Fruit fly (Drosophila melanogaster) whole organism, embryonic: ENCODE data around the gene smal.

Experiments used
- Asciz ChIP-seq: fragments of 200-800 bp; sonication (Bioruptor generic); optimal IDR thresholded peaks from 2 replicates; lab custom pipeline; 2017; ENCODE audit warnings: missing biosample characterization, mild to moderate bottlenecking, missing genetic modification characterization, missing genetic modification reagents
- CG10979 ChIP-seq: fragments of 200-800 bp; sonication (Bioruptor generic); optimal IDR thresholded peaks from 2 replicates; lab custom pipeline; 2018; ENCODE audit warnings: missing biosample characterization, mild to moderate bottlenecking, missing genetic modification characterization, moderate library complexity
- CkIIα-i1 ChIP-seq: fragments of 200-800 bp; sonication (Bioruptor generic); IDR thresholded peaks from 2 replicates; pipeline ENCODE4 v1.3.6; 2022; ENCODE audit warnings: missing biosample characterization, missing genetic modification characterization
- Dek ChIP-seq: fragments of 200-800 bp; sonication (Bioruptor generic); optimal IDR thresholded peaks from 3 replicates; lab custom pipeline; 2019; ENCODE audit warnings: missing biosample characterization, mild to moderate bottlenecking, missing genetic modification characterization, moderate library complexity

- no peak for TF ChIP-seq Asciz (GFP tag; lab: Kevin White, UChicago)
- no peak for TF ChIP-seq Dek
- no peak for TF ChIP-seq CG10979
- TF ChIP-seq CkIIα-i1 (GFP tag; lab: Robert Waterston, UW) = no peak
Observed at dm6 chr2L:6199544-6199943, 20.6 kb downstream of the smal start.
